Worm (Caenorhabditis elegans): ENCODE data around the gene C30H6.5.

- TF ChIP-seq pha-4 (GFP tag; IDR thresholded peaks at IDR 0.05) (no peak), pha-4 (tag; optimal IDR thresholded peaks at IDR 0.05) (no peak), Y75B8A.6 (GFP tag; IDR thresholded peaks at IDR 0.05) (no peak), duxl-1 (tag; optimal IDR thresholded peaks at IDR 0.05; ENCODE audit: poor library complexity) (no peak), lin-15B (tag; optimal IDR thresholded peaks at IDR 0.05) (no peak)
Measured at ce11 chrIV:17361143-17361542, 10.4 kb upstream of the C30H6.5 start, which contains the start of gene clec-202.

Measured in whole organism, L4 larva.